Worm (Caenorhabditis elegans) whole organism, L1 larva: ENCODE results near the gene cyn-12.

ENCODE experiments used
- C04F5.9 ChIP-seq: sonication (generic microtip); optimal IDR thresholded peaks from 2 replicates; lab custom pipeline; 2016; ENCODE audit warnings: missing genetic modification characterization, missing compliant biosample characterization
- F16B12.6 ChIP-seq: fragments of 150-350 bp; optimal IDR thresholded peaks from 2 replicates; lab custom pipeline; 2014; ENCODE audit warnings: missing biosample characterization, missing genetic modification characterization
- aha-1 ChIP-seq: fragments of 150-350 bp; optimal IDR thresholded peaks from 2 replicates; lab custom pipeline; 2014; ENCODE audit warnings: missing biosample characterization, missing genetic modification characterization
- aly-2 ChIP-seq: fragments of 150-350 bp; optimal IDR thresholded peaks from 2 replicates; lab custom pipeline; 2014; ENCODE audit warnings: missing biosample characterization, missing genetic modification characterization
- ceh-63 ChIP-seq: fragments of 200-800 bp; sonication (Bioruptor generic); optimal IDR thresholded peaks from 2 replicates; lab custom pipeline; 2018; ENCODE audit warnings: mild to moderate bottlenecking, missing genetic modification characterization, missing compliant biosample characterization
- ceh-8 ChIP-seq: fragments of 200-800 bp; sonication (Bioruptor generic); optimal IDR thresholded peaks from 2 replicates; lab custom pipeline; 2018; ENCODE audit warnings: mild to moderate bottlenecking, missing genetic modification characterization, moderate library complexity, missing compliant biosample characterization
- ceh-82 ChIP-seq, 3 experiments: fragments of 150-350 bp in 1 of 3; sonication (generic microtip) in 2 of 3; optimal IDR thresholded peaks; 2 replicates each; lab custom pipeline; 2014 to 2017; ENCODE audit warnings: missing biosample characterization in 3 of 3, missing genetic modification characterization in 3 of 3
- dpl-1 ChIP-seq, 3 experiments: fragments of 150-350 bp in 2 of 3; sonication (generic microtip) in 1 of 3; optimal IDR thresholded peaks; 2 replicates each; lab custom pipeline; 2014 to 2017; ENCODE audit warnings: missing biosample characterization in 3 of 3, missing genetic modification characterization in 3 of 3, missing genetic modification reagents in 3 of 3
- dsc-1 ChIP-seq: sonication (generic microtip); optimal IDR thresholded peaks from 2 replicates; lab custom pipeline; 2016; ENCODE audit warnings: mild to moderate bottlenecking, missing genetic modification characterization, missing compliant biosample characterization
- efl-1 ChIP-seq, 4 experiments: fragments of 150-350 bp; optimal IDR thresholded peaks in 3 of 4; peaks in 1 of 4; 1 replicate in 1 of 4; 2 replicates in 3 of 4; lab custom pipeline; 2014; ENCODE audit warnings: missing biosample characterization in 2 of 4, missing genetic modification characterization in 2 of 4, missing genetic modification reagents in 2 of 4
- egl-13 ChIP-seq: sonication (generic microtip); optimal IDR thresholded peaks from 2 replicates; lab custom pipeline; 2016; ENCODE audit warnings: missing genotype, missing genetic modification reagents, missing genetic modification characterization, missing compliant biosample characterization
- ets-5 ChIP-seq: fragments of 200-800 bp; sonication (Bioruptor generic); IDR thresholded peaks from 2 replicates; pipeline ENCODE4 v1.3.6; 2022; ENCODE audit warnings: missing genetic modification characterization, missing compliant biosample characterization
- fkh-4 ChIP-seq: sonication (generic microtip); optimal IDR thresholded peaks from 2 replicates; lab custom pipeline; 2016; ENCODE audit warnings: missing compliant biosample characterization, missing genetic modification characterization, borderline replicate concordance
- fkh-8 ChIP-seq: sonication (generic microtip); optimal IDR thresholded peaks from 2 replicates; lab custom pipeline; 2016; ENCODE audit warnings: mild to moderate bottlenecking, missing genetic modification characterization, missing compliant biosample characterization
- grh-1 ChIP-seq: fragments of 200-800 bp; sonication (Bioruptor generic); IDR thresholded peaks from 2 replicates; pipeline ENCODE4 v1.3.6; 2022; ENCODE audit warnings: missing genetic modification reagents, missing genetic modification characterization, missing compliant biosample characterization
- hpl-2 ChIP-seq: fragments of 150-350 bp; optimal IDR thresholded peaks from 2 replicates; lab custom pipeline; 2014; ENCODE audit warnings: missing biosample characterization, missing genetic modification reagents, missing genetic modification characterization
- isw-1 ChIP-seq: fragments of 200-800 bp; sonication (Bioruptor generic); IDR thresholded peaks from 2 replicates; pipeline ENCODE4 v1.3.6; 2022; ENCODE audit warnings: missing genetic modification characterization, missing compliant biosample characterization
- jun-1 ChIP-seq: fragments of 150-350 bp; optimal IDR thresholded peaks from 2 replicates; lab custom pipeline; 2014; ENCODE audit warnings: missing biosample characterization, missing genetic modification reagents, missing genetic modification characterization
- lin-15B ChIP-seq: fragments of 150-350 bp; sonication (generic microtip); optimal IDR thresholded peaks from 3 replicates; lab custom pipeline; 2014; ENCODE audit warnings: missing biosample characterization, missing genetic modification characterization
- lir-3 ChIP-seq: sonication (generic microtip); optimal IDR thresholded peaks from 2 replicates; lab custom pipeline; 2016; ENCODE audit warnings: mild to moderate bottlenecking, missing genetic modification characterization, moderate library complexity, missing compliant biosample characterization; ENCODE audit not compliant: poor library complexity
- lsy-2 ChIP-seq, 2 experiments: fragments of 150-350 bp; optimal IDR thresholded peaks; 2 replicates each; lab custom pipeline; 2014; ENCODE audit warnings: missing biosample characterization in 2 of 2, missing genetic modification characterization in 2 of 2
- mdl-1 ChIP-seq, 2 experiments: fragments of 150-350 bp; optimal IDR thresholded peaks; 2 replicates each; lab custom pipeline; 2014 to 2017; ENCODE audit warnings: missing biosample characterization in 2 of 2, missing genetic modification characterization in 2 of 2, inconsistent platforms in 1 of 2
- mef-2 ChIP-seq: fragments of 150-350 bp; optimal IDR thresholded peaks from 2 replicates; lab custom pipeline; 2014; ENCODE audit warnings: missing biosample characterization, missing genetic modification characterization
- mep-1 ChIP-seq: fragments of 150-350 bp; optimal IDR thresholded peaks from 2 replicates; lab custom pipeline; 2014; ENCODE audit warnings: missing biosample characterization, missing genetic modification characterization
- nhr-47 ChIP-seq: sonication (generic microtip); optimal IDR thresholded peaks from 2 replicates; lab custom pipeline; 2016; ENCODE audit warnings: mild to moderate bottlenecking, missing genetic modification characterization, moderate library complexity, missing compliant biosample characterization
- nhr-71 ChIP-seq: sonication (generic microtip); optimal IDR thresholded peaks from 2 replicates; lab custom pipeline; 2016; ENCODE audit warnings: mild to moderate bottlenecking, missing genetic modification characterization, moderate library complexity, missing compliant biosample characterization
- nhr-85 ChIP-seq: sonication (generic microtip); peaks from one replicate; lab custom pipeline; 2016; ENCODE audit warnings: missing genetic modification characterization, inconsistent platforms, missing compliant biosample characterization
- nhr-90 ChIP-seq: sonication (generic microtip); optimal IDR thresholded peaks from 2 replicates; lab custom pipeline; 2016; ENCODE audit warnings: mild to moderate bottlenecking, missing genetic modification characterization, missing compliant biosample characterization; ENCODE audit not compliant: poor library complexity
- pag-3 ChIP-seq: sonication (generic microtip); optimal IDR thresholded peaks from 2 replicates; lab custom pipeline; 2017; ENCODE audit warnings: missing genetic modification characterization, mild to moderate bottlenecking, missing compliant biosample characterization, antibody characterized with exemption, borderline replicate concordance; ENCODE audit not compliant: insufficient read depth
- pax-3 ChIP-seq: fragments of 200-800 bp; sonication (Bioruptor generic); optimal IDR thresholded peaks from 2 replicates; lab custom pipeline; 2018; ENCODE audit warnings: mild to moderate bottlenecking, missing genetic modification characterization, moderate library complexity, missing compliant biosample characterization
- pqm-1 ChIP-seq: sonication (generic microtip); optimal IDR thresholded peaks from 3 replicates; lab custom pipeline; 2017; ENCODE audit warnings: missing biosample characterization, missing genetic modification characterization
- rnt-1 ChIP-seq: sonication (generic microtip); optimal IDR thresholded peaks from 2 replicates; lab custom pipeline; 2016; ENCODE audit warnings: mild to moderate bottlenecking, missing genetic modification characterization, moderate library complexity, missing compliant biosample characterization
- skn-1 ChIP-seq: fragments of 150-350 bp; optimal IDR thresholded peaks from 2 replicates; lab custom pipeline; 2014; ENCODE audit warnings: missing biosample characterization, missing genetic modification characterization
- snu-23 ChIP-seq: sonication (generic microtip); optimal IDR thresholded peaks from 2 replicates; lab custom pipeline; 2016; ENCODE audit warnings: missing genetic modification characterization, missing compliant biosample characterization
- sup-37 ChIP-seq: fragments of 200-800 bp; sonication (Bioruptor generic); optimal IDR thresholded peaks from 2 replicates; lab custom pipeline; 2018; ENCODE audit warnings: mild to moderate bottlenecking, missing genetic modification characterization, missing compliant biosample characterization
- swsn-7 ChIP-seq: sonication (generic microtip); optimal IDR thresholded peaks from 2 replicates; lab custom pipeline; 2016; ENCODE audit warnings: missing genetic modification characterization, missing compliant biosample characterization
- tlp-1 ChIP-seq: fragments of 150-350 bp; optimal IDR thresholded peaks from 2 replicates; lab custom pipeline; 2014; ENCODE audit warnings: missing biosample characterization, missing genetic modification characterization
- unc-130 ChIP-seq: fragments of 150-350 bp; optimal IDR thresholded peaks from 2 replicates; lab custom pipeline; 2017; ENCODE audit warnings: missing biosample characterization, missing genetic modification characterization, inconsistent platforms
- unc-86 ChIP-seq: sonication (generic microtip); optimal IDR thresholded peaks from 2 replicates; lab custom pipeline; 2016; ENCODE audit warnings: missing genetic modification characterization, missing compliant biosample characterization
- xbp-1 ChIP-seq: sonication (generic microtip); optimal IDR thresholded peaks from 2 replicates; lab custom pipeline; 2016; ENCODE audit warnings: missing genetic modification characterization, missing compliant biosample characterization
- zag-1 ChIP-seq: fragments of 150-350 bp; optimal IDR thresholded peaks from 2 replicates; lab custom pipeline; 2014; ENCODE audit warnings: missing biosample characterization, missing genetic modification characterization
- ztf-11 ChIP-seq, 2 experiments: sonication (generic microtip); optimal IDR thresholded peaks; 2 replicates each; lab custom pipeline; 2016 to 2017; ENCODE audit warnings: missing genetic modification characterization in 2 of 2, missing biosample characterization in 1 of 2, missing compliant biosample characterization in 1 of 2

Gene cyn-12

ce11 chrIV:7167983-7168760 is 35.2 kb upstream of the cyn-12 start, which contains the start of gene skr-16 (continued):
- TF ChIP-seq tlp-1 (tag; lab: Kevin White, UChicago) (no peak), skn-1 (tag; lab: Kevin White, UChicago) (peak; percentile 13), nhr-71 (tag; lab: Kevin White, UChicago) (no peak), unc-86 (no peak), rnt-1 (tag; lab: Kevin White, UChicago) (peak; percentile 1), ceh-63 (GFP tag; lab: Kevin White, UChicago) (no peak), zag-1 (no peak), grh-1 (GFP tag; lab: Robert Waterston, UW) (no peak), fkh-4 (tag; lab: Kevin White, UChicago) (no peak), ets-5 (GFP tag; lab: Robert Waterston, UW) (no peak), pag-3 (tag; lab: Kevin White, UChicago) (no peak), C04F5.9 (tag; lab: Kevin White, UChicago) (no peak), pqm-1 (tag; lab: Kevin White, UChicago) (no peak), pax-3 (tag; lab: Kevin White, UChicago) (no peak), mef-2 (tag; lab: Kevin White, UChicago) (no peak), egl-13 (tag; lab: Kevin White, UChicago) (no peak), F16B12.6 (tag; lab: Kevin White, UChicago) (peak; percentile 82), ztf-11 (tag; optimal IDR thresholded peaks at IDR 0.05; lab: Kevin White, UChicago) (no peak), hpl-2 (GFP tag; lab: Kevin White, UChicago) (no peak), aha-1 (no peak), dsc-1 (tag; lab: Kevin White, UChicago) (peak; percentile 32), swsn-7 (no peak), aly-2 (no peak), unc-130 (tag; lab: Kevin White, UChicago) (no peak)

- TF ChIP-seq nhr-47 (tag; lab: Kevin White, UChicago) = peak; percentile 38
- TF ChIP-seq nhr-85 (tag; lab: Kevin White, UChicago) = peak; percentile 44
- TF ChIP-seq swsn-7 = peak; percentile 25
- TF ChIP-seq lir-3 = peak; percentile 7
- peak; percentile 16 for TF ChIP-seq F16B12.6 (tag; lab: Kevin White, UChicago)
- TF ChIP-seq efl-1 (optimal IDR thresholded peaks at IDR 0.05; lab: Kevin White, UChicago) = peak; percentile 65 to 73
- TF ChIP-seq efl-1 (GFP tag; optimal IDR thresholded peaks at IDR 0.05 in 1 of 2; lab: Kevin White, UChicago) = peak in 1 of 2 experiments; percentile 82
- TF ChIP-seq lsy-2 (tag; optimal IDR thresholded peaks at IDR 0.05; lab: Kevin White, UChicago) = peak; percentile 36 to 44
- no peak for TF ChIP-seq lin-15B
- no peak for TF ChIP-seq egl-13 (tag; lab: Kevin White, UChicago)
- TF ChIP-seq jun-1 (tag; lab: Kevin White, UChicago) = no peak
- peak; percentile 37 for TF ChIP-seq fkh-8 (tag; lab: Kevin White, UChicago)
- peak in 1 of 2 experiments; percentile 29 for TF ChIP-seq mdl-1 (tag; optimal IDR thresholded peaks at IDR 0.05; lab: Kevin White, UChicago)
- peak; percentile 57 for TF ChIP-seq nhr-71 (tag; lab: Kevin White, UChicago)
- no peak for TF ChIP-seq xbp-1 (tag; lab: Kevin White, UChicago)
- peak; percentile 50 for TF ChIP-seq snu-23
- TF ChIP-seq mep-1 (tag; lab: Kevin White, UChicago) = peak; percentile 53
- TF ChIP-seq nhr-90 (tag; lab: Kevin White, UChicago) = no peak
- TF ChIP-seq dsc-1 (tag; lab: Kevin White, UChicago) = peak; percentile 42
- no peak for TF ChIP-seq ceh-8 (GFP tag; lab: Kevin White, UChicago)
- peak; percentile 24 for TF ChIP-seq isw-1 (GFP tag; lab: Robert Waterston, UW)
- TF ChIP-seq ceh-82 (tag; optimal IDR thresholded peaks at IDR 0.05; lab: Kevin White, UChicago) = peak in 1 of 3 experiments; percentile 31
- TF ChIP-seq rnt-1 (tag; lab: Kevin White, UChicago) = peak; percentile 38
- TF ChIP-seq sup-37 (GFP tag; lab: Kevin White, UChicago) = no peak
- peak; percentile 8 to 27 (median 13) for TF ChIP-seq dpl-1 (GFP tag; optimal IDR thresholded peaks at IDR 0.05; lab: Kevin White, UChicago)
- TF ChIP-seq, all 84 proteins: peak for 17
These were observed 33.5 kb upstream of the cyn-12 start, which contains the start of gene C42D4.18 for ce11 chrIV:7166553-7166952. TSS of gene C42D4.18 (plus strand) at chrIV:7166783.
